Fruit fly (Drosophila melanogaster) whole organism, prepupa: Measurements from ENCODE around the gene CG44006.

Experiments used
- CG6163 ChIP-seq: fragments of 200-800 bp; sonication (Bioruptor generic); IDR thresholded peaks from 3 replicates; pipeline ENCODE4 v1.3.6; 2022; ENCODE audit warnings: missing biosample characterization, missing genetic modification characterization
- cyc ChIP-seq: fragments of 200-800 bp; sonication (Bioruptor generic); optimal IDR thresholded peaks from 3 replicates; lab custom pipeline; 2016; ENCODE audit warnings: missing biosample characterization, missing genetic modification characterization
- svp ChIP-seq: fragments of 200-800 bp; sonication (Bioruptor generic); peaks from one replicate; lab custom pipeline; 2016; ENCODE audit warnings: missing biosample characterization, missing genetic modification characterization

- TF ChIP-seq cyc (GFP tag; lab: Kevin White, UChicago) = peak; percentile 59
- no peak; the same call in 2 of the 3 replicates for TF ChIP-seq CG6163
- TF ChIP-seq svp = peak; percentile 63
These were observed 31.7 kb downstream of the CG44006 start for dm6 chr3L:18038122-18038762.
